Worm (Caenorhabditis elegans) whole organism, L4/young adult: ENCODE data around the gene T28A11.17.

Source experiments
- W03F9.2 ChIP-seq: fragments of 150-350 bp; optimal IDR thresholded peaks from 2 replicates; lab custom pipeline; 2014; ENCODE audit warnings: missing biosample characterization, missing genetic modification characterization
- dao-5 ChIP-seq: sonication (generic microtip); optimal IDR thresholded peaks from 2 replicates; lab custom pipeline; 2016; ENCODE audit warnings: missing genotype, missing genetic modification characterization, moderate library complexity, missing compliant biosample characterization
- him-1 ChIP-seq: sonication (generic microtip); optimal IDR thresholded peaks from 2 replicates; lab custom pipeline; 2016; ENCODE audit warnings: missing genotype, missing genetic modification reagents, missing genetic modification characterization, missing compliant biosample characterization

- no peak for TF ChIP-seq him-1 (tag; lab: Kevin White, UChicago)
- no peak for TF ChIP-seq dao-5
- no peak for TF ChIP-seq W03F9.2 (tag; lab: Kevin White, UChicago)
Measured at ce11 chrV:3297764-3298163, 31.7 kb upstream of the T28A11.17 start, which contains the start of gene srx-122.
